Fruit fly (Drosophila melanogaster): Measurements from ENCODE around the gene cass.

DNA sequence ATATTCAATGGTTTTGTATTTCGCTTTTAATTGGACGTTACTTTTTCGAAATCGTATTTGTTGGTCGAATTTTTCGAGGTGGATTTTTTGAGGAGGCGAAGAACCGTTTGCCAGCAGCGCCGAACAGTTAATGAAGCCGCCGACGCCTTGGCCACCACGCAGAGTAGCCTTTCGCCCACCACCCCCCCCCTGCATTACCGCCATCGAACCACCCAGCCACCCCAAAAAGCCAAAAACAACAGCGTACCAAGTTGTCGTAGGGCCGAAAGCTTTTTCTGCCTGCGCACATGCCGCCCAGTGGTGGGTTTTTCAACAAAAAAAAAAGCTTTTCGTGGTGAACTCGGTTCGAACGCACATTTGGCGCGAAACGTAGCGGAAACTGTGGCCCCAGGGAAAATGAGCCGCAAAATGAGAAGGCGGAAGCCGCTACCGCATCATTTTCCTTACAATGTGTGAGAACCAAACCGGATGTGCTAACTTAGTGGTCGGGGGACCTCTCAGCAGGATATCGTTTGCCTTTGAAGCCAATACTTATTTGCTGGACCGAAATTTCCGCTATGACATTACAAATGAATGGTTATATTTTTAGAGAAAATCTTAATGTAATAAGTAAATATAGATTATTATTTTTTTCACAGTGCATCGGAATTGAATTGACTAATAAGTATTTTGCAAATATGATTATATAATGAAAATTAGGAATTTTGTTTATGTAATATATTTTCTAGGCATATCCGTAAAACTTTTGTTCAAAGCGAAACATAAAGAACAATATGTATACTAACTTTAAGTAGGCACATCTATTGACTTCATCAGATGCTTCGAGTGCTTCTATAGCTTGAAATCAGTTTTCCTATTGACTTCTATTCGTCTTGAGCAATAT, 44.4 kb downstream of the cass start, which contains the start of the genes Dif and CG5043:
- TF ChIP-seq CG8478 (optimal IDR thresholded peaks at IDR 0.05): no peak
- TF ChIP-seq CTCF (optimal IDR thresholded peaks at IDR 0.05): no peak
